Fruit fly (Drosophila melanogaster) whole organism, embryonic: ENCODE measurements around the gene Argl.

ENCODE experiments used
- BEAF-32 ChIP-seq: fragments of 200-800 bp; sonication (Bioruptor generic); optimal IDR thresholded peaks from 3 replicates; lab custom pipeline; 2017; ENCODE audit warnings: missing biosample characterization, missing genetic modification characterization, mild to moderate bottlenecking, moderate library complexity, missing genetic modification reagents
- CG10979 ChIP-seq: fragments of 200-800 bp; sonication (Bioruptor generic); optimal IDR thresholded peaks from 2 replicates; lab custom pipeline; 2018; ENCODE audit warnings: missing biosample characterization, mild to moderate bottlenecking, missing genetic modification characterization, moderate library complexity
- CG14014 ChIP-seq: fragments of 200-800 bp; sonication (Bioruptor generic); IDR thresholded peaks from 2 replicates; pipeline ENCODE4 v1.3.6; 2022; ENCODE audit warnings: missing biosample characterization, missing genetic modification characterization
- CG14441 ChIP-seq: fragments of 200-800 bp; sonication (Bioruptor generic); IDR thresholded peaks from 2 replicates; pipeline ENCODE4 v1.3.6; 2022; ENCODE audit warnings: missing biosample characterization, missing genetic modification characterization
- CG14667 ChIP-seq: fragments of 200-800 bp; sonication (Bioruptor generic); IDR thresholded peaks from 2 replicates; pipeline ENCODE4 v1.3.6; 2022; ENCODE audit warnings: missing biosample characterization, missing genetic modification characterization
- CG15696 ChIP-seq: fragments of 200-800 bp; sonication (Bioruptor generic); optimal IDR thresholded peaks from 2 replicates; lab custom pipeline; 2019; ENCODE audit warnings: missing biosample characterization, mild to moderate bottlenecking, missing genetic modification characterization, moderate library complexity
- CG16779 ChIP-seq: fragments of 200-800 bp; sonication (Bioruptor generic); IDR thresholded peaks from 2 replicates; pipeline ENCODE4 v1.3.6; 2022; ENCODE audit warnings: missing biosample characterization, missing genetic modification characterization
- CG1792 ChIP-seq: fragments of 200-800 bp; sonication (Bioruptor generic); optimal IDR thresholded peaks from 2 replicates; lab custom pipeline; 2016; ENCODE audit warnings: missing biosample characterization, missing genetic modification characterization
- CG30403 ChIP-seq: fragments of 200-800 bp; sonication (Bioruptor generic); optimal IDR thresholded peaks from 3 replicates; lab custom pipeline; 2016; ENCODE audit warnings: missing biosample characterization, missing genetic modification characterization
- CG3065 ChIP-seq: fragments of 200-800 bp; sonication (Bioruptor generic); optimal IDR thresholded peaks from 2 replicates; lab custom pipeline; 2016; ENCODE audit warnings: missing biosample characterization, missing genetic modification characterization
- CG32532 ChIP-seq: fragments of 200-800 bp; sonication (Bioruptor generic); IDR thresholded peaks from 2 replicates; pipeline ENCODE4 v1.3.6; 2022; ENCODE audit warnings: missing biosample characterization, missing genetic modification characterization
- CG34422 ChIP-seq: fragments of 200-800 bp; sonication (Bioruptor generic); IDR thresholded peaks from 3 replicates; pipeline ENCODE4 v1.3.6; 2022; ENCODE audit warnings: missing biosample characterization, missing genetic modification characterization
- CG43689 ChIP-seq: fragments of 200-800 bp; sonication (Bioruptor generic); IDR thresholded peaks from 2 replicates; pipeline ENCODE4 v1.3.6; 2022; ENCODE audit warnings: missing biosample characterization, missing genetic modification characterization
- CG4424 ChIP-seq: fragments of 200-800 bp; sonication (Bioruptor generic); optimal IDR thresholded peaks from 3 replicates; lab custom pipeline; 2016; ENCODE audit warnings: missing biosample characterization, missing genetic modification characterization
- CG4730 ChIP-seq: fragments of 200-800 bp; sonication (Bioruptor generic); IDR thresholded peaks from 2 replicates; pipeline ENCODE4 v1.3.6; 2022; ENCODE audit warnings: missing biosample characterization, missing genetic modification characterization
- CG6254 ChIP-seq: fragments of 200-800 bp; sonication (Bioruptor generic); optimal IDR thresholded peaks from 3 replicates; lab custom pipeline; 2017; ENCODE audit warnings: mild to moderate bottlenecking, missing biosample characterization, missing genetic modification reagents, missing genetic modification characterization
- CG6683 ChIP-seq: fragments of 200-800 bp; sonication (Bioruptor generic); optimal IDR thresholded peaks from 2 replicates; lab custom pipeline; 2017; ENCODE audit warnings: missing biosample characterization, mild to moderate bottlenecking, missing genetic modification characterization, missing genetic modification reagents
- CG7372 ChIP-seq: fragments of 200-800 bp; sonication (Bioruptor generic); IDR thresholded peaks from 2 replicates; pipeline ENCODE4 v1.3.6; 2022; ENCODE audit warnings: missing biosample characterization, missing genetic modification characterization
- CG7928 ChIP-seq: fragments of 200-800 bp; sonication (Bioruptor generic); optimal IDR thresholded peaks from 2 replicates; lab custom pipeline; 2017; ENCODE audit warnings: missing biosample characterization, mild to moderate bottlenecking, missing genetic modification characterization
- CG7987 ChIP-seq: fragments of 200-800 bp; sonication (Bioruptor generic); optimal IDR thresholded peaks from 2 replicates; lab custom pipeline; 2018; ENCODE audit warnings: missing biosample characterization, mild to moderate bottlenecking, missing genetic modification characterization, moderate library complexity
- CG9817 ChIP-seq: fragments of 200-800 bp; sonication (Bioruptor generic); optimal IDR thresholded peaks from 2 replicates; lab custom pipeline; 2018; ENCODE audit warnings: missing biosample characterization, mild to moderate bottlenecking, missing genetic modification characterization, moderate library complexity
- D19B ChIP-seq: fragments of 200-800 bp; sonication (Bioruptor generic); optimal IDR thresholded peaks from 2 replicates; lab custom pipeline; 2017; ENCODE audit warnings: missing biosample characterization, mild to moderate bottlenecking, missing genetic modification characterization
- MBD-R2 ChIP-seq: fragments of 200-800 bp; sonication (Bioruptor generic); IDR thresholded peaks from 2 replicates; pipeline ENCODE4 v1.3.6; 2022; ENCODE audit warnings: missing biosample characterization, missing genetic modification characterization
- Mad ChIP-seq: fragments of 200-800 bp; sonication (Bioruptor generic); optimal IDR thresholded peaks from 2 replicates; lab custom pipeline; 2016; ENCODE audit warnings: missing biosample characterization, missing genetic modification characterization
- NfI ChIP-seq: fragments of 200-800 bp; sonication (Bioruptor generic); optimal IDR thresholded peaks from 3 replicates; lab custom pipeline; 2018; ENCODE audit warnings: missing biosample characterization, mild to moderate bottlenecking, missing genetic modification characterization, moderate library complexity
- Rx ChIP-seq: fragments of 200-800 bp; sonication (Bioruptor generic); IDR thresholded peaks from 2 replicates; pipeline ENCODE4 v1.3.6; 2022; ENCODE audit warnings: missing biosample characterization, missing genetic modification characterization
- Taf1 ChIP-seq: fragments of 200-800 bp; sonication (Bioruptor generic); IDR thresholded peaks from 2 replicates; pipeline ENCODE4 v1.3.6; 2022; ENCODE audit warnings: missing biosample characterization, missing genetic modification characterization
- Vsx1 ChIP-seq: fragments of 200-800 bp; sonication (Bioruptor generic); optimal IDR thresholded peaks from 2 replicates; lab custom pipeline; 2017; ENCODE audit warnings: missing biosample characterization, mild to moderate bottlenecking, missing genetic modification characterization, missing genetic modification reagents
- ab ChIP-seq: fragments of 200-800 bp; sonication (Bioruptor generic); optimal IDR thresholded peaks from 2 replicates; lab custom pipeline; 2016; ENCODE audit warnings: missing biosample characterization, missing genetic modification characterization
- ap ChIP-seq: fragments of 200-800 bp; sonication (Bioruptor generic); IDR thresholded peaks from 2 replicates; pipeline ENCODE4 v1.3.6; 2022; ENCODE audit warnings: missing biosample characterization, missing genetic modification characterization
- bab2 ChIP-seq: fragments of 200-800 bp; sonication (Bioruptor generic); optimal IDR thresholded peaks from 2 replicates; lab custom pipeline; 2016; ENCODE audit warnings: missing biosample characterization, missing genetic modification characterization
- bsh ChIP-seq, 2 experiments: fragments of 200-800 bp; sonication (Bioruptor generic); optimal IDR thresholded peaks; 2 replicates each; lab custom pipeline; 2017 to 2018; ENCODE audit warnings: mild to moderate bottlenecking in 2 of 2, missing biosample characterization in 2 of 2, missing genetic modification characterization in 2 of 2, moderate library complexity in 1 of 2
- caup ChIP-seq: fragments of 200-800 bp; sonication (Bioruptor generic); optimal IDR thresholded peaks from 3 replicates; lab custom pipeline; 2017; ENCODE audit warnings: missing biosample characterization, mild to moderate bottlenecking, missing genetic modification characterization, moderate library complexity; ENCODE audit not compliant: severe bottlenecking
- croc ChIP-seq: fragments of 200-800 bp; sonication (Bioruptor generic); conservative IDR thresholded peaks from 3 replicates; pipeline ENCODE4 v1.3.6; 2022; ENCODE audit warnings: missing biosample characterization, missing genetic modification characterization
- dmrt11E ChIP-seq: fragments of 200-800 bp; sonication (Bioruptor generic); optimal IDR thresholded peaks from 3 replicates; lab custom pipeline; 2018; ENCODE audit warnings: missing biosample characterization, mild to moderate bottlenecking, missing genetic modification characterization, moderate library complexity
- fd64A ChIP-seq: fragments of 200-800 bp; sonication (Bioruptor generic); optimal IDR thresholded peaks from 3 replicates; lab custom pipeline; 2018; ENCODE audit warnings: missing biosample characterization, mild to moderate bottlenecking, missing genetic modification characterization
- gcm ChIP-seq: fragments of 200-800 bp; sonication (Bioruptor generic); optimal IDR thresholded peaks from 2 replicates; lab custom pipeline; 2019; ENCODE audit warnings: missing biosample characterization, mild to moderate bottlenecking, missing genetic modification characterization, moderate library complexity
- gsb ChIP-seq: fragments of 200-800 bp; sonication (Bioruptor generic); IDR thresholded peaks from 2 replicates; pipeline ENCODE4 v1.3.6; 2022; ENCODE audit warnings: missing biosample characterization, missing genetic modification characterization
- kay ChIP-seq: fragments of 200-800 bp; sonication (Bioruptor generic); optimal IDR thresholded peaks from 2 replicates; lab custom pipeline; 2016; ENCODE audit warnings: missing biosample characterization, missing genetic modification characterization
- lov ChIP-seq, 2 experiments: fragments of 200-800 bp in 1 of 2; fragments of >200 bp in 1 of 2; sonication (Bioruptor generic) in 1 of 2; IDR thresholded peaks in 1 of 2; optimal IDR thresholded peaks in 1 of 2; 2 replicates in 1 of 2; 3 replicates in 1 of 2; pipeline versions ENCODE4 v1.3.6 to Lab custom; 2017 to 2022; ENCODE audit warnings: missing biosample characterization in 1 of 2, missing genetic modification characterization in 1 of 2
- luna ChIP-seq: fragments of 200-800 bp; sonication (Bioruptor generic); optimal IDR thresholded peaks from 2 replicates; lab custom pipeline; 2016; ENCODE audit warnings: missing biosample characterization, missing genetic modification characterization
- mam ChIP-seq: fragments of 200-800 bp; sonication (Bioruptor generic); optimal IDR thresholded peaks from 3 replicates; lab custom pipeline; 2016; ENCODE audit warnings: missing biosample characterization, missing genetic modification characterization
- mirr ChIP-seq: fragments of 200-800 bp; sonication (Bioruptor generic); optimal IDR thresholded peaks from 3 replicates; lab custom pipeline; 2018; ENCODE audit warnings: missing biosample characterization, mild to moderate bottlenecking, missing genetic modification characterization
- nmo ChIP-seq: fragments of 200-800 bp; sonication (Bioruptor generic); optimal IDR thresholded peaks from 2 replicates; lab custom pipeline; 2018; ENCODE audit warnings: missing biosample characterization, mild to moderate bottlenecking, missing genetic modification characterization, moderate library complexity
- onecut ChIP-seq: fragments of 200-800 bp; sonication (Bioruptor generic); IDR thresholded peaks from 2 replicates; pipeline ENCODE4 v1.3.6; 2022; ENCODE audit warnings: missing biosample characterization, missing genetic modification characterization
- org-1 ChIP-seq: fragments of 200-800 bp; sonication (Bioruptor generic); optimal IDR thresholded peaks from 2 replicates; lab custom pipeline; 2017; ENCODE audit warnings: missing biosample characterization, missing genetic modification characterization
- pzg ChIP-seq: fragments of 200-800 bp; sonication (Bioruptor generic); optimal IDR thresholded peaks from 3 replicates; lab custom pipeline; 2018; ENCODE audit warnings: missing biosample characterization, mild to moderate bottlenecking, missing genetic modification characterization, moderate library complexity
- stc ChIP-seq: fragments of 200-800 bp; sonication (Bioruptor generic); IDR thresholded peaks from 2 replicates; pipeline ENCODE4 v1.3.6; 2022; ENCODE audit warnings: missing biosample characterization, missing genetic modification characterization
- tgo ChIP-seq: fragments of 200-800 bp; sonication (Bioruptor generic); IDR thresholded peaks from 3 replicates; pipeline ENCODE4 v1.3.6; 2022; ENCODE audit warnings: missing biosample characterization, missing genetic modification characterization
- zf30C ChIP-seq: fragments of 200-800 bp; sonication (Bioruptor generic); optimal IDR thresholded peaks from 3 replicates; lab custom pipeline; 2018; ENCODE audit warnings: missing biosample characterization, mild to moderate bottlenecking, missing genetic modification characterization

Argl gene

dm6 chr2L:8959001-8959461 lies 17.1 kb upstream of the Argl start, which contains the start of gene CG31886 (continued):
- TF ChIP-seq gsb (no peak), CG30403 (GFP tag; lab: Kevin White, UChicago) (peak; percentile 40), CG7372 (GFP tag; lab: Robert Waterston, UW) (peak; percentile 28; the same call in 1 of the 2 replicates), stc (0 out of 2 replicates have a peak, but pooled peaks have one; percentile 52), CG43689 (no peak), tgo (GFP tag; lab: Robert Waterston, UW) (peak; percentile 40; the same call in 1 of the 3 replicates), CG32532 (GFP tag; lab: Robert Waterston, UW) (peak; percentile 43; the same call in 1 of the 2 replicates), Mad (GFP tag; lab: Kevin White, UChicago) (no peak), org-1 (no peak), caup (peak; percentile 18), nmo (GFP tag; lab: Kevin White, UChicago) (peak; percentile 15), croc (no peak; the same call in 2 of the 3 replicates), CG6254 (GFP tag; lab: Kevin White, UChicago) (no peak), CG34422 (no peak), pzg (GFP tag; lab: Kevin White, UChicago) (no peak), NfI (GFP tag; lab: Kevin White, UChicago) (no peak), CG14441 (GFP tag; lab: Robert Waterston, UW) (peak; percentile 32; the same call in 1 of the 2 replicates), CG16779 (GFP tag; lab: Robert Waterston, UW) (no peak), CG3065 (GFP tag; lab: Kevin White, UChicago) (no peak), kay (GFP tag; lab: Kevin White, UChicago) (no peak), CG4730 (GFP tag; lab: Robert Waterston, UW) (peak; percentile 38; the same call in 1 of the 2 replicates), dmrt11E (tag; lab: Kevin White, UChicago) (peak; percentile 70), CG6683 (no peak), CG7987 (GFP tag; lab: Kevin White, UChicago) (no peak), luna (GFP tag; lab: Kevin White, UChicago) (no peak), gcm (GFP tag; lab: Kevin White, UChicago) (no peak), CG1792 (GFP tag; lab: Kevin White, UChicago) (no peak), CG14014 (GFP tag; lab: Robert Waterston, UW) (peak; percentile 44), zf30C (GFP tag; lab: Kevin White, UChicago) (no peak), CG4424 (GFP tag; lab: Kevin White, UChicago) (peak; percentile 27), CG10979 (tag; lab: Kevin White, UChicago) (peak; percentile 27), bab2 (GFP tag; lab: Kevin White, UChicago) (no peak), CG9817 (tag; lab: Kevin White, UChicago) (no peak), lov (optimal IDR thresholded peaks at IDR 0.05; lab: Kevin White, UChicago) (no peak), lov (GFP tag; IDR thresholded peaks at IDR 0.05; lab: Robert Waterston, UW) (no peak), BEAF-32 (GFP tag; lab: Kevin White, UChicago) (no peak), bsh (GFP tag; optimal IDR thresholded peaks at IDR 0.05; lab: Kevin White, UChicago) (no peak), Vsx1 (GFP tag; lab: Kevin White, UChicago) (no peak), CG7928 (GFP tag; lab: Kevin White, UChicago) (no peak), mam (no peak), onecut (no peak), Rx (GFP tag; lab: Robert Waterston, UW) (no peak), CG15696 (tag; lab: Kevin White, UChicago) (peak; percentile 16), CG14667 (GFP tag; lab: Robert Waterston, UW) (no peak), mirr (GFP tag; lab: Kevin White, UChicago) (peak; percentile 13), D19B (GFP tag; lab: Kevin White, UChicago) (no peak), ap (0 out of 2 replicates have a peak, but pooled peaks have one; percentile 14), ab (GFP tag; lab: Kevin White, UChicago) (no peak), fd64A (no peak), MBD-R2 (peak; percentile 21; the same call in 1 of the 2 replicates), Taf1 (GFP tag; lab: Robert Waterston, UW) (peak; percentile 52; the same call in 1 of the 2 replicates)
